Fruit fly (Drosophila melanogaster) whole organism, embryonic: Measurements from ENCODE around the gene Sf3b2.

Experiments used
- ATbp ChIP-seq: fragments of 200-800 bp; sonication (Bioruptor generic); optimal IDR thresholded peaks from 2 replicates; lab custom pipeline; 2017; ENCODE audit warnings: missing biosample characterization, mild to moderate bottlenecking, missing genetic modification characterization, missing genetic modification reagents
- Ada2b ChIP-seq: fragments of 200-800 bp; sonication (Bioruptor generic); IDR thresholded peaks from 2 replicates; pipeline ENCODE4 v1.3.6; 2022; ENCODE audit warnings: missing biosample characterization, missing genetic modification characterization
- Aef1 ChIP-seq: fragments of 200-800 bp; sonication (Bioruptor generic); IDR thresholded peaks from 3 replicates; pipeline ENCODE4 v1.3.6; 2022; ENCODE audit warnings: missing biosample characterization, missing genetic modification characterization
- Bgb ChIP-seq: fragments of 200-800 bp; sonication (Bioruptor generic); IDR thresholded peaks from 2 replicates; pipeline ENCODE4 v1.3.6; 2022; ENCODE audit warnings: missing biosample characterization, missing genetic modification characterization; ENCODE audit not compliant: partially characterized antibody
- CG16863 ChIP-seq: fragments of 200-800 bp; sonication (Bioruptor generic); optimal IDR thresholded peaks from 3 replicates; lab custom pipeline; 2016; ENCODE audit warnings: missing biosample characterization, missing genetic modification characterization
- CG18476 ChIP-seq: fragments of 200-800 bp; sonication (Bioruptor generic); optimal IDR thresholded peaks from 2 replicates; lab custom pipeline; 2016; ENCODE audit warnings: missing biosample characterization, mild to moderate bottlenecking, missing genetic modification characterization
- CG2120 ChIP-seq: fragments of 200-800 bp; sonication (Bioruptor generic); optimal IDR thresholded peaks from 3 replicates; lab custom pipeline; 2016; ENCODE audit warnings: missing biosample characterization, missing genetic modification characterization
- CG2202 ChIP-seq: fragments of 200-800 bp; sonication (Bioruptor generic); optimal IDR thresholded peaks from 2 replicates; lab custom pipeline; 2018; ENCODE audit warnings: missing biosample characterization, mild to moderate bottlenecking, missing genetic modification characterization
- CG2678 ChIP-seq: fragments of 200-800 bp; sonication (Bioruptor generic); optimal IDR thresholded peaks from 3 replicates; lab custom pipeline; 2019; ENCODE audit warnings: missing biosample characterization, mild to moderate bottlenecking, missing genetic modification characterization, moderate library complexity
- CG31224 ChIP-seq: fragments of 200-800 bp; sonication (Bioruptor generic); IDR thresholded peaks from 2 replicates; pipeline ENCODE4 v1.3.6; 2022; ENCODE audit warnings: missing biosample characterization, missing genetic modification characterization
- CG31388 ChIP-seq: fragments of 200-800 bp; sonication (Bioruptor generic); optimal IDR thresholded peaks from 2 replicates; lab custom pipeline; 2016; ENCODE audit warnings: missing biosample characterization, missing genetic modification characterization
- CG32772 ChIP-seq: fragments of 200-800 bp; sonication (Bioruptor generic); IDR thresholded peaks from 2 replicates; pipeline ENCODE4 v1.3.6; 2022; ENCODE audit warnings: missing biosample characterization, missing genetic modification characterization
- CG42726 ChIP-seq: fragments of 200-800 bp; sonication (Bioruptor generic); IDR thresholded peaks from 2 replicates; pipeline ENCODE4 v1.3.6; 2022; ENCODE audit warnings: missing biosample characterization, missing genetic modification characterization; ENCODE audit not compliant: partially characterized antibody
- CG4282 ChIP-seq: fragments of 200-800 bp; sonication (Bioruptor generic); optimal IDR thresholded peaks from 2 replicates; lab custom pipeline; 2016; ENCODE audit warnings: missing biosample characterization, missing genetic modification characterization
- CG43689 ChIP-seq: fragments of 200-800 bp; sonication (Bioruptor generic); IDR thresholded peaks from 2 replicates; pipeline ENCODE4 v1.3.6; 2022; ENCODE audit warnings: missing biosample characterization, missing genetic modification characterization
- CG4707 ChIP-seq: fragments of 200-800 bp; sonication (Bioruptor generic); optimal IDR thresholded peaks from 2 replicates; lab custom pipeline; 2018; ENCODE audit warnings: missing biosample characterization, mild to moderate bottlenecking, missing genetic modification characterization, moderate library complexity
- CG4820 ChIP-seq: fragments of 200-800 bp; sonication (Bioruptor generic); optimal IDR thresholded peaks from 3 replicates; lab custom pipeline; 2016; ENCODE audit warnings: missing biosample characterization, missing genetic modification characterization
- CG6654 ChIP-seq: fragments of 200-800 bp; sonication (Bioruptor generic); optimal IDR thresholded peaks from 2 replicates; lab custom pipeline; 2017; ENCODE audit warnings: missing biosample characterization, mild to moderate bottlenecking, missing genetic modification characterization
- CG8765 ChIP-seq: fragments of 200-800 bp; sonication (Bioruptor generic); IDR thresholded peaks from 2 replicates; pipeline ENCODE4 v1.3.6; 2022; ENCODE audit warnings: missing biosample characterization, missing genetic modification characterization
- CG9727 ChIP-seq: fragments of 200-800 bp; sonication (Bioruptor generic); optimal IDR thresholded peaks from 3 replicates; lab custom pipeline; 2017; ENCODE audit warnings: missing biosample characterization, mild to moderate bottlenecking, missing genetic modification characterization
- CHES-1-like ChIP-seq: fragments of 200-800 bp; sonication (Bioruptor generic); optimal IDR thresholded peaks from 2 replicates; lab custom pipeline; 2016; ENCODE audit warnings: missing biosample characterization, missing genetic modification characterization
- D ChIP-seq, 2 experiments: fragments of 200-800 bp in 1 of 2; fragments of >200 bp in 1 of 2; sonication (Bioruptor generic) in 1 of 2; optimal IDR thresholded peaks; 2 replicates in 1 of 2; 3 replicates in 1 of 2; lab custom pipeline; 2017; ENCODE audit warnings: mild to moderate bottlenecking in 1 of 2, missing biosample characterization in 1 of 2, missing genetic modification characterization in 1 of 2, missing genetic modification reagents in 1 of 2
- D19B ChIP-seq: fragments of 200-800 bp; sonication (Bioruptor generic); optimal IDR thresholded peaks from 2 replicates; lab custom pipeline; 2017; ENCODE audit warnings: missing biosample characterization, mild to moderate bottlenecking, missing genetic modification characterization
- Drgx ChIP-seq: fragments of 200-800 bp; sonication (Bioruptor generic); IDR thresholded peaks from 2 replicates; pipeline ENCODE4 v1.3.6; 2022; ENCODE audit warnings: missing biosample characterization, missing genetic modification characterization
- HHEX ChIP-seq: fragments of 200-800 bp; sonication (Bioruptor generic); optimal IDR thresholded peaks from 3 replicates; lab custom pipeline; 2017; ENCODE audit warnings: missing biosample characterization, mild to moderate bottlenecking, missing genetic modification characterization, missing genetic modification reagents
- Mad ChIP-seq: fragments of 200-800 bp; sonication (Bioruptor generic); optimal IDR thresholded peaks from 2 replicates; lab custom pipeline; 2016; ENCODE audit warnings: missing biosample characterization, missing genetic modification characterization
- Max ChIP-seq: fragments of 200-800 bp; sonication (Bioruptor generic); optimal IDR thresholded peaks from 2 replicates; lab custom pipeline; 2016; ENCODE audit warnings: missing biosample characterization, mild to moderate bottlenecking, missing genetic modification characterization
- Oli ChIP-seq: fragments of 200-800 bp; sonication (Bioruptor generic); optimal IDR thresholded peaks from 2 replicates; lab custom pipeline; 2018; ENCODE audit warnings: missing biosample characterization, mild to moderate bottlenecking, missing genetic modification characterization, moderate library complexity
- Sin3A ChIP-seq: fragments of >200 bp; optimal IDR thresholded peaks from 2 replicates; lab custom pipeline; 2018
- Sry-δ ChIP-seq: fragments of 200-800 bp; sonication (Bioruptor generic); optimal IDR thresholded peaks from 2 replicates; lab custom pipeline; 2016; ENCODE audit warnings: missing biosample characterization, missing genetic modification characterization
- Stat92E ChIP-seq, 3 experiments: fragments of >200 bp in 2 of 3; fragments of 200-800 bp in 1 of 3; sonication (Bioruptor generic) in 1 of 3; optimal IDR thresholded peaks; 2 replicates each; lab custom pipeline; 2017 to 2019; ENCODE audit warnings: missing biosample characterization in 3 of 3, missing genetic modification characterization in 3 of 3, mild to moderate bottlenecking in 1 of 3, moderate library complexity in 1 of 3
- Taf1 ChIP-seq: fragments of 200-800 bp; sonication (Bioruptor generic); IDR thresholded peaks from 2 replicates; pipeline ENCODE4 v1.3.6; 2022; ENCODE audit warnings: missing biosample characterization, missing genetic modification characterization
- Trl ChIP-seq, 3 experiments: fragments of >200 bp in 2 of 3; fragments of 200-800 bp in 1 of 3; sonication (Bioruptor generic) in 1 of 3; optimal IDR thresholded peaks; 2 replicates in 1 of 3; 3 replicates in 2 of 3; lab custom pipeline; 2016 to 2017; ENCODE audit warnings: missing biosample characterization in 1 of 3, missing genetic modification characterization in 1 of 3
- Xrp1 ChIP-seq: fragments of 200-800 bp; sonication (Bioruptor generic); IDR thresholded peaks from 2 replicates; pipeline ENCODE4 v1.3.6; 2022; ENCODE audit warnings: missing biosample characterization, missing genetic modification characterization
- ac ChIP-seq: fragments of 200-800 bp; sonication (Bioruptor generic); optimal IDR thresholded peaks from 3 replicates; lab custom pipeline; 2017; ENCODE audit warnings: missing biosample characterization, mild to moderate bottlenecking, missing genetic modification characterization
- bsh ChIP-seq, 2 experiments: fragments of 200-800 bp; sonication (Bioruptor generic); optimal IDR thresholded peaks; 2 replicates each; lab custom pipeline; 2017 to 2018; ENCODE audit warnings: mild to moderate bottlenecking in 2 of 2, missing biosample characterization in 2 of 2, missing genetic modification characterization in 2 of 2, moderate library complexity in 1 of 2
- chn ChIP-seq: fragments of 200-800 bp; sonication (Bioruptor generic); optimal IDR thresholded peaks from 2 replicates; lab custom pipeline; 2016; ENCODE audit warnings: missing biosample characterization, missing genetic modification characterization
- crol ChIP-seq: fragments of 200-800 bp; sonication (Bioruptor generic); IDR thresholded peaks from 2 replicates; pipeline ENCODE4 v1.3.6; 2022; ENCODE audit warnings: missing biosample characterization, missing genetic modification characterization
- danr ChIP-seq: fragments of 200-800 bp; sonication (Bioruptor generic); IDR thresholded peaks from 2 replicates; pipeline ENCODE4 v1.3.6; 2022; ENCODE audit warnings: missing biosample characterization, missing genetic modification characterization
- dm ChIP-seq: fragments of 200-800 bp; sonication (Bioruptor generic); optimal IDR thresholded peaks from 3 replicates; lab custom pipeline; 2016; ENCODE audit warnings: missing biosample characterization, missing genetic modification characterization
- dpn ChIP-seq, 2 experiments: fragments of 200-800 bp; sonication (Bioruptor generic); optimal IDR thresholded peaks; 3 replicates each; lab custom pipeline; 2016; ENCODE audit warnings: missing biosample characterization in 2 of 2, missing genetic modification characterization in 2 of 2
- fd3F ChIP-seq: fragments of 200-800 bp; sonication (Bioruptor generic); optimal IDR thresholded peaks from 2 replicates; lab custom pipeline; 2018; ENCODE audit warnings: missing biosample characterization, mild to moderate bottlenecking, missing genetic modification characterization, moderate library complexity
- fru ChIP-seq: fragments of >200 bp; optimal IDR thresholded peaks from 2 replicates; lab custom pipeline; 2017
- gsb ChIP-seq: fragments of 200-800 bp; sonication (Bioruptor generic); IDR thresholded peaks from 2 replicates; pipeline ENCODE4 v1.3.6; 2022; ENCODE audit warnings: missing biosample characterization, missing genetic modification characterization
- peb ChIP-seq: fragments of 200-800 bp; sonication (Bioruptor generic); IDR thresholded peaks from 2 replicates; pipeline ENCODE4 v1.3.6; 2022; ENCODE audit warnings: missing biosample characterization, missing genetic modification characterization
- ranshi ChIP-seq: fragments of 200-800 bp; sonication (Bioruptor generic); IDR thresholded peaks from 2 replicates; pipeline ENCODE4 v1.3.6; 2022; ENCODE audit warnings: missing biosample characterization, missing genetic modification characterization
- sens ChIP-seq: fragments of 200-800 bp; sonication (Bioruptor generic); peaks from one replicate; lab custom pipeline; 2016; ENCODE audit warnings: missing biosample characterization, missing genetic modification characterization
- tap ChIP-seq: fragments of 200-800 bp; optimal IDR thresholded peaks from 3 replicates; lab custom pipeline; 2019; ENCODE audit warnings: missing biosample characterization, mild to moderate bottlenecking, missing genetic modification characterization, moderate library complexity
- usp ChIP-seq: fragments of >200 bp; optimal IDR thresholded peaks from 2 replicates; lab custom pipeline; 2017; ENCODE audit warnings: missing biosample characterization, missing genetic modification characterization
- zen2 ChIP-seq: fragments of 200-800 bp; sonication (Bioruptor generic); IDR thresholded peaks from 3 replicates; pipeline ENCODE4 v1.3.6; 2022; ENCODE audit warnings: missing biosample characterization, missing genetic modification characterization; ENCODE audit not compliant: partially characterized antibody
- zfh1 ChIP-seq: fragments of 200-800 bp; sonication (Bioruptor generic); IDR thresholded peaks from 3 replicates; pipeline ENCODE4 v1.3.6; 2022; ENCODE audit warnings: missing biosample characterization, missing genetic modification characterization

Sf3b2 gene

dm6 chr2L:3039774-3040173 lies 10.8 kb upstream of the Sf3b2 start, which contains the start of the genes cnir and CG17221 (continued):
- TF ChIP-seq CG31224 (GFP tag; lab: Robert Waterston, UW), result no peak
- peak; percentile 77 for TF ChIP-seq Max (GFP tag; lab: Kevin White, UChicago)
- TF ChIP-seq CG2678 (tag; lab: Kevin White, UChicago), result peak; percentile 71
- peak; percentile 23 for TF ChIP-seq CG2202
- peak; percentile 47 for TF ChIP-seq Oli (tag; lab: Kevin White, UChicago)
- TF ChIP-seq dpn (GFP tag; optimal IDR thresholded peaks at IDR 0.05; lab: Kevin White, UChicago), result peak; percentile 70 to 76
- TF ChIP-seq crol (GFP tag; lab: Robert Waterston, UW), result no peak
- no peak for TF ChIP-seq CG4282 (GFP tag; lab: Kevin White, UChicago)
- TF ChIP-seq fd3F (GFP tag; lab: Kevin White, UChicago), result peak; percentile 58
- TF ChIP-seq Aef1 (GFP tag; lab: Robert Waterston, UW), result peak; percentile 43; the same call in 2 of the 3 replicates
- TF ChIP-seq CG4820 (GFP tag; lab: Kevin White, UChicago), result peak; percentile 62
- no peak for TF ChIP-seq Stat92E (GFP tag; optimal IDR thresholded peaks at IDR 0.05; lab: Kevin White, UChicago)
- no peak for TF ChIP-seq peb (GFP tag; lab: Robert Waterston, UW)
- peak in 1 of 2 experiments; percentile 59 for TF ChIP-seq bsh (GFP tag; optimal IDR thresholded peaks at IDR 0.05; lab: Kevin White, UChicago)
- no peak for TF ChIP-seq CG6654 (GFP tag; lab: Kevin White, UChicago)
- TF ChIP-seq CG16863, result peak; percentile 62
- TF ChIP-seq ac, result no peak
- no peak; the same call in 2 of the 3 replicates for TF ChIP-seq zen2 (GFP tag; lab: Robert Waterston, UW)
- TF ChIP-seq Sry-δ (GFP tag; lab: Kevin White, UChicago), result peak; percentile 72
- TF ChIP-seq CG18476, result peak; percentile 82
- no peak for TF ChIP-seq CG43689 (GFP tag; lab: Robert Waterston, UW)
- no peak for TF ChIP-seq D (optimal IDR thresholded peaks at IDR 0.05; lab: Kevin White, UChicago)
- TF ChIP-seq D (GFP tag; optimal IDR thresholded peaks at IDR 0.05; lab: Kevin White, UChicago), result peak; percentile 38
- no peak for TF ChIP-seq CG42726 (GFP tag; lab: Robert Waterston, UW)
- no peak for TF ChIP-seq Sin3A (lab: Kevin White, UChicago)
- TF ChIP-seq Mad, result peak; percentile 68
- peak; percentile 38; the same call in 1 of the 2 replicates for TF ChIP-seq Bgb (GFP tag; lab: Robert Waterston, UW)
- TF ChIP-seq Ada2b (GFP tag; lab: Robert Waterston, UW), result no peak
- TF ChIP-seq dm (GFP tag; lab: Kevin White, UChicago), result peak; percentile 43
- TF ChIP-seq danr (GFP tag; lab: Robert Waterston, UW), result no peak
- peak; percentile 56 for TF ChIP-seq CG9727 (GFP tag; lab: Kevin White, UChicago)
- TF ChIP-seq Xrp1 (GFP tag; lab: Robert Waterston, UW), result peak; percentile 53
- TF ChIP-seq ranshi (GFP tag; lab: Robert Waterston, UW), result no peak
- TF ChIP-seq D19B (GFP tag; lab: Kevin White, UChicago), result no peak
- no peak for TF ChIP-seq gsb (GFP tag; lab: Robert Waterston, UW)
- TF ChIP-seq tap (tag; lab: Kevin White, UChicago), result peak; percentile 10
- peak; percentile 58 for TF ChIP-seq chn (GFP tag; lab: Kevin White, UChicago)
- TF ChIP-seq sens (GFP tag; lab: Kevin White, UChicago), result peak; percentile 93
- TF ChIP-seq Drgx (GFP tag; lab: Robert Waterston, UW), result no peak
- peak; percentile 25 for TF ChIP-seq CG31388 (GFP tag; lab: Kevin White, UChicago)
- no peak for TF ChIP-seq CG4707
- TF ChIP-seq CG8765 (GFP tag; lab: Robert Waterston, UW), result no peak
- TF ChIP-seq fru (lab: Kevin White, UChicago), result no peak
- no peak for TF ChIP-seq zfh1 (GFP tag; lab: Robert Waterston, UW)
- TF ChIP-seq Trl (optimal IDR thresholded peaks at IDR 0.05; lab: Kevin White, UChicago), result no peak
- TF ChIP-seq Trl (GFP tag; optimal IDR thresholded peaks at IDR 0.05; lab: Kevin White, UChicago), result peak; percentile 87
- TF ChIP-seq CG2120 (GFP tag; lab: Kevin White, UChicago), result peak; percentile 87
- TF ChIP-seq CG32772, result no peak
- no peak for TF ChIP-seq Taf1 (GFP tag; lab: Robert Waterston, UW)
- TF ChIP-seq ATbp (GFP tag; lab: Kevin White, UChicago), result no peak
- peak; percentile 79 for TF ChIP-seq CHES-1-like (GFP tag; lab: Kevin White, UChicago)
- no peak for TF ChIP-seq usp (GFP tag; lab: Kevin White, UChicago)
- peak; percentile 74 for TF ChIP-seq HHEX (GFP tag; lab: Kevin White, UChicago)
